Fruit fly (Drosophila melanogaster): ENCODE results near the gene Eig71Ej.

Gene Eig71Ej

dm6 chr3L:15660915-15661314 is at the start of gene Eig71Ej, which contains the start of gene Eig71Ek:
Gene Eig71Ej, minus strand, starts transcription at chr3L:15661015.
Gene Eig71Ek, plus strand, starts transcription at chr3L:15661248.
- TF ChIP-seq CTCF (optimal IDR thresholded peaks at IDR 0.05) (no peak), CG8478 (optimal IDR thresholded peaks at IDR 0.05) (no peak)

DNA sequence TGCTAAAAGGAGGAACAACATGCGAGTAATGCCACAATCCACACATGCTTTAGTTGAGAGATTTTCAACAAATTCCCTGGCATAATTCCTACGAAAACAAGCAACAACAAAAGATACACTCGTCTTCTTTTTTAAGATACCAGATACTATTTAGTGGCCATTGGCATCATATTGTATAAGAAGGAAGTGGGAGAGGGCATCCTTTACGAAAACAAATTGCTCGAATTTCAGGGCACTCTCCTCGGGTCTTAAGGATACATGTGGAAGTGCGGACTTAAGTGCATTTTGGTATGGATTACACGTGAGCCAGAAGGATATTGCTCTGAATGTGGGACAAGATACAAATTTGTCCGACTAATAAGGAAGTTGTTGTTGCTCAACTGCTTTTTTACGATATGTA is 49.3 kb upstream of the Eig71Ej start:
- TF ChIP-seq CG8478 (optimal IDR thresholded peaks at IDR 0.05) (no peak), CTCF (optimal IDR thresholded peaks at IDR 0.05) (no peak)

dm6 chr3L:15708579-15708978 is 47.8 kb upstream of the Eig71Ej start:
- TF ChIP-seq CG8478 (optimal IDR thresholded peaks at IDR 0.05), result no peak
- no peak for TF ChIP-seq CTCF (optimal IDR thresholded peaks at IDR 0.05)

dm6 chr3L:15708158-15708557 is 47.3 kb upstream of the Eig71Ej start:
- TF ChIP-seq CG8478 (optimal IDR thresholded peaks at IDR 0.05) (no peak), CTCF (optimal IDR thresholded peaks at IDR 0.05) (no peak)

- TF ChIP-seq CTCF (optimal IDR thresholded peaks at IDR 0.05) (no peak), CG8478 (optimal IDR thresholded peaks at IDR 0.05) (no peak)
Measured at dm6 chr3L:15706199-15706598, 45.4 kb upstream of the Eig71Ej start.

- TF ChIP-seq CG8478 (optimal IDR thresholded peaks at IDR 0.05), result no peak
- no peak for TF ChIP-seq CTCF (optimal IDR thresholded peaks at IDR 0.05)
Measured at dm6 chr3L:15704250-15704985, 43.6 kb upstream of the Eig71Ej start.

DNA sequence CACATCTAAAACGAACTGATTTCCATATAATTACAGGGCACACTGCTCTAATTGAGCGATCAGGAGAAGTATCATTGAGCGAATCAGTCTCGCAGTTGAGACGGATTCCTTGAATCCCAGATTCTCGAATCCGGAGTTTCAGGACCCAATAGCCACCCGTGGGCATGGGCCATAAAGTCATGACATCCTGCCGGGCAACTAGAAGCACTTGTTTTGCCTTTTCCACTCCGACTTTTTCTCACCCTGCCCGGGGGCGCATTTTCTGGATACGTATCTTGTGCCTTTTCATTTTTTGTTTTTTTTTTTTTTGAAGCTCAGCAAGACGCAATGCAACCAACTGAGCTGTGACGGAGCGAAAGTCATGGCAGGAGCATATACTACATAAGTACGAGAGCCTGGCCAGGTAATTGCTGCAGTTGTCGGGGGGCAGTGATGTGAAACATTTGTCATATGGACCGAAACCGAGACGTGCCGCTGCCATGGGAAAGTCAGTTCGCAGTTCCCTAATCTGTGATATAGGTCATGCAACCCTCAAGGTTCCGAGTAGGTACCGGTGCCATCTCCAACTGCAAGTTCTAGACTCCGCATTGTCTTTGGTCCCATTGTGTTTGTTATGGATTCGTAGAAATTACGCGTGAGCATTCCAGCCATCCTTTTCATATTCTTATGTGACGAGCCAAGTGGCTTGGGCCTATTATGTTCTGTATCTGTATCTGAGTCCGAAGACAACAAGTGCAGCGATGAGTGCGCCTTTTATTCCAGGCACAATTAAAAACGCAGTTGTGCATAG is 42.7 kb upstream of the Eig71Ej start:
- TF ChIP-seq CG8478 (optimal IDR thresholded peaks at IDR 0.05), result no peak
- no peak for TF ChIP-seq CTCF (optimal IDR thresholded peaks at IDR 0.05)

DNA sequence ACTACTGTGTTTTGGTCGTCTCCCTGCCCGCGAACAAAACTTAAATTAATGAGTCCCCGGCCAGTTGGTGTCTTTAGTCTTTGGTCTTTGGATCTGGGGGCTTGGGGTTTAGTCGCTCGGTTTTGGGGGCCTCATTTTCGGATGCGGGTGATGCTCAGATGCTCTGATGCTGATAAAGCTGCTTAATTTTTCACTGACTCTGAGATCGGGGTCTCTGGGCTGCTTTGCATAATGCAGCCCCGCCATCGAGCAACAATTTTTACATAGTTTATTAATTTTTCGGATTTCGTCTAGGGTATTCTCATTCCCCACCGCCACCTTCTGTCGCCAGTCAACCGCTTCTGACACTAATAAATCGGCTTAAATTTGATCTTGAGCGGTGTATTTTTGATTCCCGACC is 41.4 kb upstream of the Eig71Ej start:
- TF ChIP-seq CG8478 (optimal IDR thresholded peaks at IDR 0.05) (no peak), CTCF (optimal IDR thresholded peaks at IDR 0.05) (no peak)

dm6 chr3L:15700338-15700966 is 39.6 kb upstream of the Eig71Ej start:
- TF ChIP-seq CG8478 (optimal IDR thresholded peaks at IDR 0.05) (no peak), CTCF (optimal IDR thresholded peaks at IDR 0.05) (no peak)

DNA sequence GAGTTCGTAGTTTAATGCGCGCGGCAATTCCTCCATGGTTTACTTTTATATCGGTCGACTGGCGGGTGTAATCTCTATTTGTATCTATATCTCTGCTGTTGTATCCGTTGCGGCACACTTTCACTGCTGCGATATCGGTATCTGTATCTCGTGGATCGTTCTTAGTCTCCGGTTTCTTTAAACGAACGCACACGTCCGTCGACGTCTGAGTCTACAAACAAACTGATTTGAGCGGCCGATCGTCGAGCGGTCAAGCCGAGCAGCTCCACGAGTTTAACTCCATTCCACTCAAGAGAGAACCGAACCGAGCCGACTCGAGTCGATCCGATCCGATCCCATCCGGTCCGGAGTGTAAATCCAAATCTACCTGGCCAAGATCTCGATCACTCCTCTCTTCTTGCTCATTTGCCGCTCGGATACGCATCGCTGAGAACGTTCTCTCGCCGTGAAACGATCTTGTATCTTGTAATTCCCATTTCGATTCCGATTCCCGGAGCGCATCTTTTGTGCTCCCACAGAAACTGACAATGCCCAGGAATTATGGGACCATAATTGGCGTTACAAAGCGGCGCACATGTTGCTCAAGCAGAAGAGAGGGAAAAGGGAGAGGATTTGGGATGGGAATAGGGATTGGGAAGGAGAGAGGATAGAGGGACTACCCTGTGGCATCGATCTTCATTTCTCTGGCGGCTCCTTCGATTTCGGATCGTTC is 39.0 kb upstream of the Eig71Ej start, which contains the start of gene comm2:
comm2 (minus strand) TSS at position 225 of the 712 bp plus-strand sequence.
- TF ChIP-seq CG8478 (optimal IDR thresholded peaks at IDR 0.05), result no peak

DNA sequence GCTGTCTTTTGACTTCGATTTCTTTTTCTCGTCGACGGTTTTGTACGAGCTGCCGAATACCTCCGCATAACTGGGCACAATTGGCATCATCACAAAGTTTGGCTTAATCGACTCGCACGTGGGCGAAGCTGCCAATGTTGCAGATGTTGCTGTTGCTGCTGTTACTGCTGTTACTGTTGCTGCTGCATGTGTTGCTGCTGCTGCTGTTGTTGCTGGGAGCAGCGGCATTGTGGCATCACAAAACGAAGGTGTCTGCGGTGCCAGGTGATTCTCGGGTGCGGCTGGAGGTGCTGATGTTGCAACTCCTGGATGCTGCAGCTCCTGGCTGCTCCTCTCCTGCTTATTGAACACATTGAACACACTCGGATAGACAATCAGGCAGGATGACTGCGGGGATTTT is 37.1 kb upstream of the Eig71Ej start:
- TF ChIP-seq CG8478 (optimal IDR thresholded peaks at IDR 0.05) (no peak), CTCF (optimal IDR thresholded peaks at IDR 0.05) (no peak)

DNA sequence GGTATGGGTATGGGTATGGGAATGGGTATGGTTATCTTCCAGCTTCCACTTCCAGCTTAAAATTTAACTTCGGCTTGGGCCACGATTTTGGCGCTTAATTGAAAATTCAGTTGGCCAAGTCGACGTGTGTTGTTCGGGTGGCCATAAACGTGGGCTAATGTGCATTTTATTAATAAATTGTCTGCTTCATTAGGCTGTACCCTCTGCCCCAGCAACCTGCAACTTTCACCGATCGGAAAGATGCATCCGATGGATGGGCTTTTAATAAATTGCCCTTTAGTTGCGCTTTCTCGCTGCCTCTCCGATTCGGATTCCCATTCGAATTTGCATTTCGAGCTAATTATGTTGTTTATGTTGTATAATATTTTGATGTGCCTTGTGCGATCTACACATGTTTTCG is 34.4 kb upstream of the Eig71Ej start:
- TF ChIP-seq CG8478 (optimal IDR thresholded peaks at IDR 0.05) (no peak), CTCF (optimal IDR thresholded peaks at IDR 0.05) (no peak)

DNA sequence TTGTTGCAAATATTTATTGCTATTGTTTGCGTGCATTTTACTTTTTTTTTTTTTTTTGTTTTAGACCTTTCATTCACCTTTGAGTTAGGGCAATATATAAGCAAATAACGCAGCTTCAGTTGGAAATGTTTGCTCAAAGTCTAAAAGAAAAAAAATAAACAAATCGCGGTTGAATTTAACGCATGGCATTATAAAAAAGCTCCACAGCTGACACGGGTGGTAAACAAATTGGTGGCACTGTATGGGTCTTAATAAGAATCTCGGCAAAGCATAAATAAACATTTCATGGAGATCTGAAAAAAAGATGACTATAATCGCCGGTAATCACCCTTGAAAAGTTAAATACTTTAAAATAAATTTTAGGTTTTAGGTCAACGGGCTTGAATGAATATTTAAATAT is 33.6 kb upstream of the Eig71Ej start:
- TF ChIP-seq CG8478 (optimal IDR thresholded peaks at IDR 0.05) (no peak), CTCF (optimal IDR thresholded peaks at IDR 0.05) (no peak)

DNA sequence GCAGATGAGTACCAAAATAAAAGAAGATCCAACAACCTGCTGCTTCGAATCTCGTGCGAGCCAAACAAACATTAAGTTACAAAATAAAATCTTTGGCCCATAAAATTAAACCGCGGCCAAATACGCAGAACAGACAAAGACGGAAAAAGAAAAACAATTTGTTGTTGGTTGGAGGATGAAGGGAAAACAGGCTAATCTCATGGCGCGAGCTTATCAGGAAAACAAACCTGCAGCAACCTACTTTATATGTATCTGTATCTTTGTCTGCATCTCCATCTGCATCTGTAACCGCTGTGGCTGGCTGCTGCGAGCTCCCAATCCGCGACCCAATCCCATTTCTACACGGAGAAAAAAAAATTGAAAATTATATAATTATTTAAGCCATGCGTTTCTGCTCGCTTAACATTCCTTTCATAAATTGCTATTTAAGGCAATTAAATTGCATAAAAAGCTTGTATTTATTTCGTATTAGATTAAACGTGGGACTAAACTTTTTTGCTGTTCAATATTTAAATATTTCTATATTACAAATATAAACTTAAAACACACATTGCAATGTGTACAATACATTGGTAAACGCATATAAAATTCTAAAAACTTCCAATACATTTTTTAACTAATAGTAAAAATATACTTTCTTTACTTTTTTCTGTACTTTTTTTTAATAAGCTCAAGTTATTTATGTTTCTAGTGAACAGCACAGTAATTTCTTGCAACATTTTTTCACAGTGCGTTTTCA is 32.1 kb upstream of the Eig71Ej start:
- TF ChIP-seq CG8478 (optimal IDR thresholded peaks at IDR 0.05) (no peak), CTCF (optimal IDR thresholded peaks at IDR 0.05) (no peak)

All from S2 (cell line).